Worm (Caenorhabditis elegans) whole organism, mixed stage, embryonic: ENCODE results near the gene T12A7.10.

Source experiments
- ceh-83 ChIP-seq: fragments of 200-800 bp; sonication (Bioruptor generic); optimal IDR thresholded peaks from 2 replicates; lab custom pipeline; 2018; ENCODE audit warnings: mild to moderate bottlenecking, missing genetic modification characterization, missing compliant biosample characterization
- ham-2 ChIP-seq: fragments of 200-800 bp; sonication (Bioruptor generic); optimal IDR thresholded peaks from 2 replicates; lab custom pipeline; 2018; ENCODE audit warnings: mild to moderate bottlenecking, missing genetic modification characterization, missing compliant biosample characterization
- nhr-237 ChIP-seq: fragments of 150-350 bp; optimal IDR thresholded peaks from 2 replicates; lab custom pipeline; 2014; ENCODE audit warnings: missing biosample characterization, missing genetic modification characterization
- snpc-4 ChIP-seq: fragments of 150-350 bp; optimal IDR thresholded peaks from 2 replicates; lab custom pipeline; 2014; ENCODE audit warnings: missing biosample characterization, missing genetic modification characterization
- unc-39 ChIP-seq: fragments of 150-350 bp; optimal IDR thresholded peaks from 2 replicates; lab custom pipeline; 2014; ENCODE audit warnings: missing biosample characterization, missing genetic modification characterization

ce11 chrIV:11740204-11740603 lies 14.7 kb downstream of the T12A7.10 start, which contains the start of gene K01A6.4:
- no peak for TF ChIP-seq ham-2
- TF ChIP-seq snpc-4 = no peak
- no peak for TF ChIP-seq nhr-237 (tag; lab: Kevin White, UChicago)
- TF ChIP-seq ceh-83 (GFP tag; lab: Kevin White, UChicago) = no peak
- TF ChIP-seq unc-39 (tag; lab: Kevin White, UChicago) = no peak
